Worm (Caenorhabditis elegans) whole organism, L3 larva: ENCODE data around the gene F16B12.7.

Experiments used
- R02D3.7 ChIP-seq: fragments of 150-350 bp; optimal IDR thresholded peaks from 2 replicates; lab custom pipeline; 2014; ENCODE audit warnings: missing biosample characterization, missing genetic modification characterization
- ZK546.5 ChIP-seq: sonication (generic microtip); optimal IDR thresholded peaks from 2 replicates; lab custom pipeline; 2017; ENCODE audit warnings: missing biosample characterization, missing genetic modification characterization
- aly-2 ChIP-seq: fragments of 150-350 bp; optimal IDR thresholded peaks from 2 replicates; lab custom pipeline; 2014; ENCODE audit warnings: missing biosample characterization, missing genetic modification characterization
- ama-1 ChIP-seq: fragments of 150-350 bp; optimal IDR thresholded peaks from 2 replicates; lab custom pipeline; 2018
- ceh-16 ChIP-seq: sonication (generic microtip); optimal IDR thresholded peaks from 2 replicates; lab custom pipeline; 2017; ENCODE audit warnings: missing biosample characterization, missing genetic modification characterization
- ceh-9 ChIP-seq: sonication (generic microtip); optimal IDR thresholded peaks from 2 replicates; lab custom pipeline; 2018; ENCODE audit warnings: missing biosample characterization, missing genetic modification characterization
- egl-27 ChIP-seq: sonication (generic microtip); optimal IDR thresholded peaks from 4 replicates; lab custom pipeline; 2017; ENCODE audit warnings: missing biosample characterization, missing genetic modification reagents, missing genetic modification characterization
- elt-1 ChIP-seq: fragments of 150-350 bp; optimal IDR thresholded peaks from 2 replicates; lab custom pipeline; 2014; ENCODE audit warnings: missing biosample characterization, missing genetic modification characterization
- elt-2 ChIP-seq: sonication (generic microtip); optimal IDR thresholded peaks from 2 replicates; lab custom pipeline; 2016; ENCODE audit warnings: missing genetic modification reagents, mild to moderate bottlenecking, missing genetic modification characterization, missing compliant biosample characterization
- elt-3 ChIP-seq, 3 experiments: fragments of 150-350 bp in 1 of 3; sonication (generic microtip) in 2 of 3; optimal IDR thresholded peaks; 2 replicates in 2 of 3; 4 replicates in 1 of 3; lab custom pipeline; 2014 to 2017; ENCODE audit warnings: missing biosample characterization in 3 of 3, missing genetic modification characterization in 3 of 3
- eor-1 ChIP-seq, 2 experiments: fragments of 150-350 bp; optimal IDR thresholded peaks; 2 replicates each; lab custom pipeline; 2014 to 2018; ENCODE audit warnings: missing biosample characterization in 2 of 2, missing genetic modification characterization in 2 of 2
- fkh-2 ChIP-seq: fragments of 150-350 bp; optimal IDR thresholded peaks from 2 replicates; lab custom pipeline; 2014; ENCODE audit warnings: missing biosample characterization, missing genetic modification reagents, missing genetic modification characterization
- fos-1 ChIP-seq: fragments of 150-350 bp; optimal IDR thresholded peaks from 2 replicates; lab custom pipeline; 2014; ENCODE audit warnings: missing biosample characterization, missing genetic modification characterization
- hmg-11 ChIP-seq: sonication (generic microtip); optimal IDR thresholded peaks from 2 replicates; lab custom pipeline; 2016; ENCODE audit warnings: missing genetic modification characterization, missing compliant biosample characterization
- lin-15B ChIP-seq: fragments of 150-350 bp; optimal IDR thresholded peaks from 2 replicates; lab custom pipeline; 2014; ENCODE audit warnings: missing biosample characterization, missing genetic modification characterization
- lin-39 ChIP-seq: fragments of 150-350 bp; optimal IDR thresholded peaks from 2 replicates; lab custom pipeline; 2018; ENCODE audit warnings: missing biosample characterization, missing genetic modification reagents, missing genetic modification characterization
- lsy-12 ChIP-seq: sonication (generic microtip); optimal IDR thresholded peaks from 2 replicates; lab custom pipeline; 2016; ENCODE audit warnings: mild to moderate bottlenecking, missing genetic modification characterization, missing compliant biosample characterization
- nfya-1 ChIP-seq: sonication (generic microtip); optimal IDR thresholded peaks from 2 replicates; lab custom pipeline; 2017; ENCODE audit warnings: missing genetic modification characterization, mild to moderate bottlenecking, missing compliant biosample characterization, antibody characterized with exemption, moderate library complexity; ENCODE audit not compliant: insufficient read depth
- nhr-11 ChIP-seq: fragments of 150-350 bp; optimal IDR thresholded peaks from 2 replicates; lab custom pipeline; 2014; ENCODE audit warnings: missing biosample characterization, missing genetic modification characterization
- nhr-12 ChIP-seq: fragments of 150-350 bp; optimal IDR thresholded peaks from 2 replicates; lab custom pipeline; 2014; ENCODE audit warnings: missing biosample characterization, missing genetic modification characterization
- nhr-23 ChIP-seq: fragments of 150-350 bp; optimal IDR thresholded peaks from 2 replicates; lab custom pipeline; 2014; ENCODE audit warnings: missing biosample characterization, missing genetic modification reagents, missing genetic modification characterization
- nhr-237 ChIP-seq: fragments of 150-350 bp; optimal IDR thresholded peaks from 2 replicates; lab custom pipeline; 2014; ENCODE audit warnings: missing biosample characterization, missing genetic modification characterization
- nhr-25 ChIP-seq: sonication (generic microtip); optimal IDR thresholded peaks from 2 replicates; lab custom pipeline; 2017; ENCODE audit warnings: missing biosample characterization, missing genetic modification characterization
- nhr-28 ChIP-seq: fragments of 150-350 bp; optimal IDR thresholded peaks from 2 replicates; lab custom pipeline; 2014; ENCODE audit warnings: missing biosample characterization, missing genetic modification characterization
- nhr-43 ChIP-seq: sonication (generic microtip); optimal IDR thresholded peaks from 2 replicates; lab custom pipeline; 2016; ENCODE audit warnings: mild to moderate bottlenecking, missing genetic modification characterization, missing compliant biosample characterization; ENCODE audit not compliant: poor library complexity, severe bottlenecking
- nhr-67 ChIP-seq: fragments of 150-350 bp; optimal IDR thresholded peaks from 2 replicates; lab custom pipeline; 2014; ENCODE audit warnings: missing biosample characterization, missing genetic modification characterization
- nhr-76 ChIP-seq: fragments of 150-350 bp; sonication (generic microtip); optimal IDR thresholded peaks from 5 replicates; lab custom pipeline; 2014; ENCODE audit warnings: missing biosample characterization, missing genetic modification characterization
- nhr-77 ChIP-seq: fragments of 150-350 bp; optimal IDR thresholded peaks from 2 replicates; lab custom pipeline; 2014; ENCODE audit warnings: missing biosample characterization, missing genetic modification characterization
- pha-4 ChIP-seq: fragments of 150-350 bp; optimal IDR thresholded peaks from 2 replicates; lab custom pipeline; 2014; ENCODE audit warnings: missing biosample characterization, missing genetic modification reagents, missing genetic modification characterization
- sea-2 ChIP-seq: fragments of 150-350 bp; sonication (generic microtip); optimal IDR thresholded peaks from 4 replicates; lab custom pipeline; 2014; ENCODE audit warnings: missing biosample characterization, missing genetic modification reagents, missing genetic modification characterization
- tbx-2 ChIP-seq: sonication (generic microtip); optimal IDR thresholded peaks from 2 replicates; lab custom pipeline; 2016; ENCODE audit warnings: mild to moderate bottlenecking, missing genetic modification characterization, missing compliant biosample characterization
- unc-62 ChIP-seq: fragments of 150-350 bp; sonication (generic microtip); optimal IDR thresholded peaks from 4 replicates; lab custom pipeline; 2014; ENCODE audit warnings: missing biosample characterization, missing genetic modification reagents, missing genetic modification characterization
- ztf-11 ChIP-seq: fragments of 150-350 bp; optimal IDR thresholded peaks from 2 replicates; lab custom pipeline; 2014; ENCODE audit warnings: missing biosample characterization, missing genetic modification characterization

F16B12.7 gene

ce11 chrX:14132677-14133076, 24.3 kb downstream of the F16B12.7 start:
- TF ChIP-seq nhr-28 (tag; lab: Kevin White, UChicago) (no peak), nhr-11 (tag; lab: Kevin White, UChicago) (no peak), ZK546.5 (tag; lab: Kevin White, UChicago) (no peak), nhr-77 (tag; lab: Kevin White, UChicago) (no peak), elt-1 (tag; lab: Kevin White, UChicago) (no peak), unc-62 (GFP tag; lab: Kevin White, UChicago) (no peak), pha-4 (tag; lab: Kevin White, UChicago) (no peak), ztf-11 (tag; lab: Kevin White, UChicago) (no peak), eor-1 (tag; optimal IDR thresholded peaks at IDR 0.05; lab: Kevin White, UChicago) (no peak), sea-2 (GFP tag; lab: Kevin White, UChicago) (no peak), nhr-23 (tag; lab: Kevin White, UChicago) (no peak)

- TF ChIP-seq ama-1 (lab: Kevin White, UChicago): no peak
- no peak for TF ChIP-seq elt-3 (tag; optimal IDR thresholded peaks at IDR 0.05; lab: Kevin White, UChicago)
- no peak for TF ChIP-seq nhr-237 (tag; lab: Kevin White, UChicago)
- TF ChIP-seq aly-2: no peak
- no peak for TF ChIP-seq unc-62 (GFP tag; lab: Kevin White, UChicago)
- no peak for TF ChIP-seq fos-1 (tag; lab: Kevin White, UChicago)
- no peak for TF ChIP-seq fkh-2
- TF ChIP-seq nhr-11 (tag; lab: Kevin White, UChicago): no peak
- no peak for TF ChIP-seq tbx-2 (tag; lab: Kevin White, UChicago)
- no peak for TF ChIP-seq ceh-16 (tag; lab: Kevin White, UChicago)
- no peak for TF ChIP-seq elt-1 (tag; lab: Kevin White, UChicago)
- no peak for TF ChIP-seq R02D3.7 (tag; lab: Kevin White, UChicago)
- TF ChIP-seq pha-4 (tag; lab: Kevin White, UChicago): no peak
- no peak for TF ChIP-seq elt-2 (tag; lab: Kevin White, UChicago)
- no peak for TF ChIP-seq ztf-11 (tag; lab: Kevin White, UChicago)
- no peak for TF ChIP-seq nhr-76
- TF ChIP-seq nhr-43: no peak
Measured at ce11 chrX:14134244-14134643, 25.9 kb downstream of the F16B12.7 start, which contains the start of gene F28H6.8. F28H6.8 (minus strand) TSS chrX:14134344.

DNA sequence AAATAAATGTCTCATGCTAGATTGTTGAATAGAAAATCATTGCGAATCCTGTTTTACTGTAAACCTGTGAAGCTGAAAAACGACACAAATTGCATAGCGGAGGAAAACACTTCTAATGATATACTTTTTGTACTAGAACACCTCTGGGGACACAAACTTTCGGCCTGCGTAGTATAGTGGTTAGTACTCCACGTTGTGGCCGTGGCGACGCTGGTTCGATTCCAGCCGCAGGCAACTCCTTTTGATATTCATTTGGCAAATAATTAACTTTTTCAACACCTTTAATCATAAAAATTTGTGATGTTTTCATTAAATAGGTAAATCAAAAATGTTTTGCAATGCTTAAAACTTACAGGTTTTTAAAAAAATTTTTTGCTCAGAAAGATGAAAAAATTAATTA, 26.5 kb downstream of the F16B12.7 start:
- TF ChIP-seq lsy-12 (tag; lab: Kevin White, UChicago) (no peak), ztf-11 (tag; lab: Kevin White, UChicago) (no peak), hmg-11 (no peak), ceh-9 (tag; lab: Kevin White, UChicago) (no peak), unc-62 (GFP tag; lab: Kevin White, UChicago) (no peak), elt-3 (tag; optimal IDR thresholded peaks at IDR 0.05; lab: Kevin White, UChicago) (no peak), aly-2 (no peak), nhr-11 (tag; lab: Kevin White, UChicago) (no peak), ama-1 (lab: Kevin White, UChicago) (no peak), nhr-67 (tag; lab: Kevin White, UChicago) (no peak)

- TF ChIP-seq nhr-12 (tag; lab: Kevin White, UChicago): no peak
- no peak for TF ChIP-seq nhr-25 (tag; lab: Kevin White, UChicago)
- no peak for TF ChIP-seq ZK546.5 (tag; lab: Kevin White, UChicago)
- no peak for TF ChIP-seq nhr-77 (tag; lab: Kevin White, UChicago)
- TF ChIP-seq elt-1 (tag; lab: Kevin White, UChicago): no peak
- TF ChIP-seq lsy-12 (tag; lab: Kevin White, UChicago): no peak
Measured at ce11 chrX:14140040-14140439, 31.7 kb downstream of the F16B12.7 start, which contains the start of gene nkat-1. nkat-1 (minus strand) TSS chrX:14140140.

DNA sequence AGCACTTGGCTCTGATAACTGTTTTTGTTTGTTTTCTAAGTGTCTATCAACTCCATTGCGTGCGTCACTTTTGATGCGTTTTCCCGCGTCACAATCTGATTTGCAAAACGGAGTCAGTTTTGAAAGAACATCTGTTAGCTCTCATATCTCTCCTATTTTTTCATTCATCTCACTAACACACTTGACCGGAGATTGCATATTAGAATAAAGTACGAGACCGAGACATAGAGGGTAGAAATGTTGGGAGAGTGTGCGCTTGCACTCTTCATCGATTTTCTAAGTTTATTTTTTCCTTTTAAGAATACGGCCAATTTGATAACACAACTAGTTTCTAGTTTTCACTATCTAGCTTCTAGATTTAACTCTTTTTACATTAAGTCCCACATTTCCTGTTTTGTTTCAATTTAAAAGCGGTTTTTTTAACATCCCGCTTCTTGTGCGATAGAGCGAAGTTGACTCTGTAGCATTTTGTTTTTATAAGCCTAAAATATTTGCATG, 33.0 kb downstream of the F16B12.7 start:
- TF ChIP-seq lin-39 (tag; lab: Kevin White, UChicago) (no peak), nhr-28 (tag; lab: Kevin White, UChicago) (no peak), sea-2 (GFP tag; lab: Kevin White, UChicago) (no peak), nhr-25 (tag; lab: Kevin White, UChicago) (no peak), ztf-11 (tag; lab: Kevin White, UChicago) (no peak), egl-27 (tag; lab: Kevin White, UChicago) (no peak), nfya-1 (no peak), lin-15B (tag; lab: Kevin White, UChicago) (no peak)
